Fruit fly (Drosophila melanogaster) ovary, adult (tissue): ENCODE data around the gene Inx5.

Source experiments
- CG17801 ChIP-seq: fragments of 200-800 bp; optimal IDR thresholded peaks from 2 replicates; lab custom pipeline; 2019; ENCODE audit warnings: missing biosample characterization, mild to moderate bottlenecking, missing genetic modification characterization, moderate library complexity; ENCODE audit not compliant: partially characterized antibody

Inx5 gene

dm6 chrX:19158519-19159289 is 12.0 kb downstream of the Inx5 start:
- TF ChIP-seq CG17801 (GFP tag; lab: Kevin White, UChicago): no peak

- no peak for TF ChIP-seq CG17801 (GFP tag; lab: Kevin White, UChicago)
These were observed 13.2 kb downstream of the Inx5 start for dm6 chrX:19157471-19157870.

- no peak for TF ChIP-seq CG17801 (GFP tag; lab: Kevin White, UChicago)
These were observed 14.7 kb downstream of the Inx5 start for dm6 chrX:19155922-19156437.

- TF ChIP-seq CG17801 (GFP tag; lab: Kevin White, UChicago): peak; percentile 85
These were observed 15.7 kb downstream of the Inx5 start for dm6 chrX:19154998-19155397.

- TF ChIP-seq CG17801 (GFP tag; lab: Kevin White, UChicago): no peak
These were observed 16.4 kb downstream of the Inx5 start for dm6 chrX:19154249-19154648.

dm6 chrX:19153288-19154130 is 17.2 kb downstream of the Inx5 start:
- TF ChIP-seq CG17801 (GFP tag; lab: Kevin White, UChicago): peak; percentile 24

dm6 chrX:19152570-19153287 is 18.0 kb downstream of the Inx5 start:
- TF ChIP-seq CG17801 (GFP tag; lab: Kevin White, UChicago): peak; percentile 65

dm6 chrX:19149511-19149876 is 21.2 kb downstream of the Inx5 start:
- no peak for TF ChIP-seq CG17801 (GFP tag; lab: Kevin White, UChicago)

- no peak for TF ChIP-seq CG17801 (GFP tag; lab: Kevin White, UChicago)
These were observed 21.7 kb downstream of the Inx5 start for dm6 chrX:19148798-19149510.

- TF ChIP-seq CG17801 (GFP tag; lab: Kevin White, UChicago): peak; percentile 68
These were observed 22.6 kb downstream of the Inx5 start for dm6 chrX:19147939-19148641.

dm6 chrX:19146421-19146952 is 24.2 kb downstream of the Inx5 start:
- TF ChIP-seq CG17801 (GFP tag; lab: Kevin White, UChicago): no peak

dm6 chrX:19144785-19145422 is 25.8 kb downstream of the Inx5 start:
- TF ChIP-seq CG17801 (GFP tag; lab: Kevin White, UChicago): no peak

dm6 chrX:19135768-19136167 is 34.9 kb downstream of the Inx5 start, which contains the start of gene Obp18a:
TSS of gene Obp18a (minus strand) at chrX:19135868.
- no peak for TF ChIP-seq CG17801 (GFP tag; lab: Kevin White, UChicago)
